Fruit fly (Drosophila melanogaster) whole organism, embryonic: Measurements from ENCODE around the gene Sdic2.
"Not testable (repeated sequence)": the region's sequence is repeated elsewhere in the genome, so short reads cannot be mapped to it uniquely, and the experiment has no call there.

ENCODE experiments used
- CG13424 ChIP-seq: fragments of 200-800 bp; sonication (Bioruptor generic); optimal IDR thresholded peaks from 2 replicates; lab custom pipeline; 2019; ENCODE audit warnings: missing biosample characterization, mild to moderate bottlenecking, missing genetic modification characterization, moderate library complexity
- CG15269 ChIP-seq: fragments of 200-800 bp; sonication (Bioruptor generic); optimal IDR thresholded peaks from 2 replicates; lab custom pipeline; 2018; ENCODE audit warnings: missing biosample characterization, mild to moderate bottlenecking, missing genetic modification characterization, moderate library complexity
- CG17802 ChIP-seq: fragments of 200-800 bp; sonication (Bioruptor generic); optimal IDR thresholded peaks from 2 replicates; lab custom pipeline; 2018; ENCODE audit warnings: missing biosample characterization, mild to moderate bottlenecking, missing genetic modification characterization, moderate library complexity
- CG3281 ChIP-seq: fragments of 200-800 bp; sonication (Bioruptor generic); optimal IDR thresholded peaks from 3 replicates; lab custom pipeline; 2017; ENCODE audit warnings: missing biosample characterization, mild to moderate bottlenecking, missing genetic modification characterization
- CG6175 ChIP-seq: fragments of 200-800 bp; sonication (Bioruptor generic); IDR thresholded peaks from 3 replicates; pipeline ENCODE4 v1.3.6; 2022; ENCODE audit warnings: missing biosample characterization, missing genetic modification characterization
- ERR ChIP-seq: fragments of 200-800 bp; sonication (Bioruptor generic); optimal IDR thresholded peaks from 2 replicates; lab custom pipeline; 2016; ENCODE audit warnings: missing biosample characterization, missing genetic modification characterization
- Six4 ChIP-seq: fragments of 200-800 bp; sonication (Bioruptor generic); optimal IDR thresholded peaks from 2 replicates; lab custom pipeline; 2016; ENCODE audit warnings: missing biosample characterization, missing genetic modification characterization
- corto ChIP-seq: fragments of 200-800 bp; sonication (Bioruptor generic); optimal IDR thresholded peaks from 2 replicates; lab custom pipeline; 2016; ENCODE audit warnings: missing biosample characterization, mild to moderate bottlenecking, missing genetic modification characterization, moderate library complexity
- exex ChIP-seq: fragments of 200-800 bp; sonication (Bioruptor generic); optimal IDR thresholded peaks from 4 replicates; lab custom pipeline; 2018; ENCODE audit warnings: missing biosample characterization, mild to moderate bottlenecking, missing genetic modification characterization, moderate library complexity
- hbn ChIP-seq: fragments of 200-800 bp; sonication (Bioruptor generic); IDR thresholded peaks from 2 replicates; pipeline ENCODE4 v1.3.6; 2022; ENCODE audit warnings: missing biosample characterization, missing genetic modification characterization; ENCODE audit not compliant: partially characterized antibody

DNA sequence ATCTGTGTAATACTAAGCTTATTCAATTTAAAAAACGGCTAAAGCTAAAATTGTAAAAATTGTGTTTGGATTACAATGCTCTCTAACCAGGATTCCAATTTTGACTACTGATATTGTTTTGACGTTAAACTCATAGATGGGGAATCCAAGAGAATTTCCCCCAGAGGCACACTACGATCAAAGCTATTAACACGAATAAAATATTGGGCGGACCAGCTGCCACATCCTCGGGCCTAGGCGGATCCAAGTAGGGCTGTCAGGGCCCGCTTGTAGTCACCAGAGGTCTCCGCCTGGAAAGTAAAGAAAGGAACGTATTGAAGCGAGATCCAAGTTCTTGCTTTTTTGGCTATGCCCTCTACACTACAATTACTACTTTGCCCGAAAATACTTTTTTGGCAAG, 7.8 kb upstream of the Sdic2 start, which contains the start of gene Sdic3:
- TF ChIP-seq CG17802; CG15269 (tag; lab: Kevin White, UChicago); CG13424 (tag; lab: Kevin White, UChicago); CG3281 (GFP tag; lab: Kevin White, UChicago); Six4 (GFP tag; lab: Kevin White, UChicago); CG6175 (GFP tag; lab: Robert Waterston, UW); hbn; exex (tag; lab: Kevin White, UChicago); ERR (GFP tag; lab: Kevin White, UChicago); corto (GFP tag; lab: Kevin White, UChicago): not testable (repeated sequence)
